Fruit fly (Drosophila melanogaster): ENCODE data around the gene CG31743.

Gene CG31743

DNA sequence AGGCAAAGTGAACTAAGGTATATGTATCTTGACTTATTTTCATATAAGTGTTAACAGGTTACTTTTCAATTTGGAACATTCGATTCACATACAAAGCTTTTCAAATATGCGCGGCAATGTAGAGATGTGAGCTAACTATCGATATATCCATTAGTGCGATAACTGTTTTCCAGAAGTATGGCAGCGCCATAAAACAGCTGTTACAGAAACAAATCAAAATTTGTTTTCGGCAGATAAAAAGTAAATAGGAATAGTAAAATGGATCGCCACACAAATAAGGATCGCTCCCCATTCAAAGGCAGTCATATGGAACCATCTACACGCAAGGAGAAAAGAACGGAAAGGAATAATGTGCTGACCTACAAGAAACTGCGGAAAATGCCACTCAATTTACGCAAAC lies at the start of gene CG31743, which contains the start of the genes CG32832 and CG34313:
TSS of gene CG31743 (plus strand) at position 230 of the 400 bp plus-strand sequence.
TSS of gene CG32832 (minus strand) at position 3 of the 400 bp plus-strand sequence.
TSS of gene CG34313 (plus strand) at position 230 of the 400 bp plus-strand sequence.
- no peak for TF ChIP-seq jim (GFP tag; optimal IDR thresholded peaks at IDR 0.05)
- TF ChIP-seq pan (optimal IDR thresholded peaks at IDR 0.05), result no peak
- no peak for TF ChIP-seq dsf (GFP tag; optimal IDR thresholded peaks at IDR 0.05; ENCODE audit: borderline replicate concordance)
- no peak for TF ChIP-seq Jra (GFP tag; optimal IDR thresholded peaks at IDR 0.05)
- no peak for TF ChIP-seq CG32264 (GFP tag; optimal IDR thresholded peaks at IDR 0.05)
- TF ChIP-seq sage (GFP tag; optimal IDR thresholded peaks at IDR 0.05), result no peak
- TF ChIP-seq Sp1 (GFP tag; optimal IDR thresholded peaks at IDR 0.05), result no peak
- TF ChIP-seq dl (GFP tag; optimal IDR thresholded peaks at IDR 0.05; ENCODE audit: insufficient read depth in 1 of 2, partially characterized antibody in 2 of 2), result no peak
- no peak for TF ChIP-seq Rel (GFP tag; optimal IDR thresholded peaks at IDR 0.05)
- no peak for TF ChIP-seq Rel (tag; optimal IDR thresholded peaks at IDR 0.05)
- TF ChIP-seq Hr83 (GFP tag; optimal IDR thresholded peaks at IDR 0.05; ENCODE audit: poor library complexity, severe bottlenecking), result no peak
- TF ChIP-seq Myc (optimal IDR thresholded peaks at IDR 0.05), result no peak
- no peak for TF ChIP-seq Dfd (GFP tag; optimal IDR thresholded peaks at IDR 0.05)
- TF ChIP-seq N (GFP tag; optimal IDR thresholded peaks at IDR 0.05), result no peak

DNA sequence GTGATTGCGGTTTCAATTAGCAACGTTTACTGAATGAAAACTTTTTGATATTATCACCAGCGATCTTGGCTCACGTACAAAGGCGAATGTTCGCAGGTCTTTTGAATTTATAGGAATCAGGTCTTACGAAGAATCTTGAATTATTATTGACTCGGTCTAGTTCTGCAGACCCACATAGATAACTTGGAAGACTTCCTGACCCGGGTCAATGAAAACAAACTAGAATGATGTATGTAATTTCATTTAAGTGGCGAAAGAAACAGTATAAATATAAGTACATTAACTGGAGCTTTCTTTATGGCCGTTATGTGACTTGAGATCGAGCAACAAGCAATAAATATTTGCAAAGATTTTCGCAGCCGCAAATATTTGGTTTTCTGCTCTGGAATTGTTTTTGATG lies 44.9 kb upstream of the CG31743 start, which contains the start of gene CG13282:
TSS of gene CG13282 (minus strand) at position 101 of the 400 bp plus-strand sequence.
- TF ChIP-seq Dfd (GFP tag; optimal IDR thresholded peaks at IDR 0.05) (no peak), sv (GFP tag; optimal IDR thresholded peaks at IDR 0.05) (no peak), dsf (GFP tag; optimal IDR thresholded peaks at IDR 0.05; ENCODE audit: borderline replicate concordance) (no peak), foxo (GFP tag; optimal IDR thresholded peaks at IDR 0.05) (no peak), GATAd (GFP tag; optimal IDR thresholded peaks at IDR 0.05) (no peak), Myc (optimal IDR thresholded peaks at IDR 0.05) (no peak), OdsH (GFP tag; optimal IDR thresholded peaks at IDR 0.05) (no peak), brk (GFP tag; optimal IDR thresholded peaks at IDR 0.05) (no peak)

DNA sequence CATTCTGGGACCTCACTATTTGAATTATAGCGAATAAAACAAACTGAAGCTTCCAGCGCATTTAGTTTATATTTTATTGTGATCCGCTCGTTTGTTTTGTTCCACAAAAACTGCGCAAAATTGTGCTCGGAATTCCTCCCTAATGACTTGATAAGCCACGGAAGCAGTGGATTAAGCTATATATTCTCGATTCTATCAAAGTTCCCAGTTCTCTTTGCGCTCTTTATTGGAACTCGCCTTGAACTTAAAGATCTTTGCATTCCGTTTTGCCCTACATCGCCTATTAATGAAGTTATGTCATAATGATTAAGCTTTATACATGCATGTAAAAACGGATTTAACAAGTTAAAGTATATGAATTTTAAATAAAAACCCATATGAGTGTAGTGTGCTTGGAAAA lies 42.2 kb upstream of the CG31743 start, which contains the start of gene Nepl9:
TSS of gene Nepl9 (minus strand) at position 101 of the 400 bp plus-strand sequence.
- TF ChIP-seq Vsx2 (GFP tag; optimal IDR thresholded peaks at IDR 0.05; ENCODE audit: partially characterized antibody) (no peak), fru (GFP tag; optimal IDR thresholded peaks at IDR 0.05) (no peak), rgr (GFP tag; optimal IDR thresholded peaks at IDR 0.05) (no peak), h (GFP tag; optimal IDR thresholded peaks at IDR 0.05) (no peak), N (GFP tag; optimal IDR thresholded peaks at IDR 0.05) (no peak), Abd-B (GFP tag; optimal IDR thresholded peaks at IDR 0.05) (no peak), psq (GFP tag; optimal IDR thresholded peaks at IDR 0.05) (no peak), woc (GFP tag; optimal IDR thresholded peaks at IDR 0.05) (no peak), Hr83 (GFP tag; optimal IDR thresholded peaks at IDR 0.05; ENCODE audit: poor library complexity, severe bottlenecking) (no peak), dsf (GFP tag; optimal IDR thresholded peaks at IDR 0.05; ENCODE audit: borderline replicate concordance) (no peak), jim (GFP tag; optimal IDR thresholded peaks at IDR 0.05) (no peak), Myc (optimal IDR thresholded peaks at IDR 0.05) (no peak), Mio (GFP tag; optimal IDR thresholded peaks at IDR 0.05) (no peak), Dif (GFP tag; optimal IDR thresholded peaks at IDR 0.05; ENCODE audit: partially characterized antibody) (no peak), HLH106 (tag; optimal IDR thresholded peaks at IDR 0.05) (no peak), OdsH (GFP tag; optimal IDR thresholded peaks at IDR 0.05) (no peak), sv (GFP tag; optimal IDR thresholded peaks at IDR 0.05) (no peak), sage (GFP tag; optimal IDR thresholded peaks at IDR 0.05) (no peak), dmrt93B (GFP tag; optimal IDR thresholded peaks at IDR 0.05) (no peak), Dfd (GFP tag; optimal IDR thresholded peaks at IDR 0.05) (no peak)

DNA sequence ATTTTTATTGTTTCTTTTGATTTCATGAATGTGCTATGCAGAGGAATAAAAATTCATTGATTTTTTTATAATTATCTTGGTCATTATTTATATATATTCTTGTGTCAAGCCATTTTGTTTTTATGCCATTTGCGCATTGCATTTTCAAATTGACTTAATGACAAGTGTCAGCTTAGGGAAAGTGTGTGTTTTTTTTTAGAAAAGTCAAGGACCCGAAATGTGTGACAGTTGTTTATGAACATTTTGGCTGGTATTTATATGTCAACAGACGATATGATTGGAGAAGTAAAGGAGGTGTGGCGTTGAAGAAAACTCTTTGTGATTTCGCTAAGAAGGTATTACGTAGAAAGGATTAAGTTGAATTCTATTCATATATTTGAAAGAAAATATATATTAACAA lies 41.6 kb upstream of the CG31743 start, which contains the start of the genes SclA and SclB:
TSS of gene SclA (plus strand) at position 301 of the 400 bp plus-strand sequence.
TSS of gene SclB (plus strand) at position 301 of the 400 bp plus-strand sequence.
- no peak for TF ChIP-seq Myc (optimal IDR thresholded peaks at IDR 0.05)
- TF ChIP-seq tai (GFP tag; optimal IDR thresholded peaks at IDR 0.05), result no peak
- TF ChIP-seq h (GFP tag; optimal IDR thresholded peaks at IDR 0.05), result no peak
- TF ChIP-seq Hnf4 (GFP tag; optimal IDR thresholded peaks at IDR 0.05), result no peak

DNA sequence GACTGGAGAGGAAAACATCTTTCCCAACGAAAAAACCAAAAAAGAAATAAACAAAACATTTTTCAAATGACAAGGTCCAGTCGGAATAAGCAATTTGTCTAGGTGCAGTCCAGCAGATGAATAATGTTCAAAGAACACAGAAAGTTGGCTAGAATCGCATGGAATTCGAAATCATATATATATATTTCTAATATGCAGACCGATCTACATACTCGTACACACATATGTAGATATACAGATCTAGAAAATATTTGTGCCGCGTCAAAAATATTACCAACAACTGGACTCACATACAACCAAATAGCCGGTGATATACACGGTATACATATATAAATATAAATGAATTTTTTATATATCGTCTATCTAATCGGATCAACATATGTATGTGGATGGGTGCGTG lies 39.7 kb upstream of the CG31743 start:
- TF ChIP-seq Hr78 (GFP tag; optimal IDR thresholded peaks at IDR 0.05), result no peak
- no peak for TF ChIP-seq pan (optimal IDR thresholded peaks at IDR 0.05)
- no peak for TF ChIP-seq Dfd (GFP tag; optimal IDR thresholded peaks at IDR 0.05)
- no peak for TF ChIP-seq Rel (GFP tag; optimal IDR thresholded peaks at IDR 0.05)
- no peak for TF ChIP-seq Rel (tag; optimal IDR thresholded peaks at IDR 0.05)
- TF ChIP-seq CG9705 (GFP tag; optimal IDR thresholded peaks at IDR 0.05), result no peak
- TF ChIP-seq sv (GFP tag; optimal IDR thresholded peaks at IDR 0.05), result no peak
- TF ChIP-seq Hr83 (GFP tag; optimal IDR thresholded peaks at IDR 0.05; ENCODE audit: poor library complexity, severe bottlenecking), result no peak
- TF ChIP-seq Sp1 (GFP tag; optimal IDR thresholded peaks at IDR 0.05), result no peak
- TF ChIP-seq dl (GFP tag; optimal IDR thresholded peaks at IDR 0.05; ENCODE audit: insufficient read depth in 1 of 2, partially characterized antibody in 2 of 2), result no peak
- TF ChIP-seq rgr (GFP tag; optimal IDR thresholded peaks at IDR 0.05), result no peak
- no peak for TF ChIP-seq psq (GFP tag; optimal IDR thresholded peaks at IDR 0.05)
- TF ChIP-seq CrebA (GFP tag; optimal IDR thresholded peaks at IDR 0.05; ENCODE audit: borderline replicate concordance), result no peak
- no peak for TF ChIP-seq tai (GFP tag; optimal IDR thresholded peaks at IDR 0.05)
- TF ChIP-seq dsf (GFP tag; optimal IDR thresholded peaks at IDR 0.05; ENCODE audit: borderline replicate concordance), result no peak
- no peak for TF ChIP-seq HLH106 (tag; optimal IDR thresholded peaks at IDR 0.05)
- TF ChIP-seq CG32264 (GFP tag; optimal IDR thresholded peaks at IDR 0.05), result no peak
- TF ChIP-seq Hnf4 (GFP tag; optimal IDR thresholded peaks at IDR 0.05), result no peak
